Fruit fly (Drosophila melanogaster) whole organism: Measurements from ENCODE around the gene mgr.

Source experiments
- CG8478 ChIP-seq: fragments of >200 bp; optimal IDR thresholded peaks from 2 replicates; lab custom pipeline; 2018; ENCODE audit warnings: inconsistent platforms
- pan ChIP-seq: fragments of >200 bp; optimal IDR thresholded peaks from 2 replicates; lab custom pipeline; 2017

- TF ChIP-seq pan, result no peak
- TF ChIP-seq CG8478, result no peak
These were observed 1.9 kb downstream of the mgr start, which contains the start of gene mRpL40 for dm6 chr3R:11407733-11408134.
